Fruit fly (Drosophila melanogaster): Measurements from ENCODE around the gene CG5274.

The CG5274 gene

dm6 chr3L:20405971-20406948, 21.2 kb downstream of the CG5274 start (continued):
- TF ChIP-seq CG14014 (GFP tag; IDR thresholded peaks at IDR 0.05) (0 out of 2 replicates have a peak, but pooled peaks have one; percentile 31), Dbx (GFP tag; IDR thresholded peaks at IDR 0.05) (no peak), CG10147 (GFP tag; optimal IDR thresholded peaks at IDR 0.05) (no peak), unc-4 (GFP tag; IDR thresholded peaks at IDR 0.05; ENCODE audit: partially characterized antibody) (no peak), Trl (optimal IDR thresholded peaks at IDR 0.05) (no peak), Trl (GFP tag; optimal IDR thresholded peaks at IDR 0.05) (no peak), CrebB (tag; optimal IDR thresholded peaks at IDR 0.05) (peak; percentile 60), CG16813 (GFP tag; IDR thresholded peaks at IDR 0.05; ENCODE audit: partially characterized antibody) (no peak), z (GFP tag; IDR thresholded peaks at IDR 0.05) (no peak), disco-r (GFP tag; optimal IDR thresholded peaks at IDR 0.05) (no peak), unpg (GFP tag; optimal IDR thresholded peaks at IDR 0.05) (peak; percentile 45), mam (GFP tag; optimal IDR thresholded peaks at IDR 0.05) (no peak), Ada2b (GFP tag; IDR thresholded peaks at IDR 0.05) (no peak), CG31441 (GFP tag; IDR thresholded peaks at IDR 0.05) (no peak), Hmr (GFP tag; optimal IDR thresholded peaks at IDR 0.05) (peak; percentile 49), sim (GFP tag; IDR thresholded peaks at IDR 0.05) (no peak), CG12104 (GFP tag; optimal IDR thresholded peaks at IDR 0.05) (peak; percentile 9), D19B (GFP tag; optimal IDR thresholded peaks at IDR 0.05) (no peak), yki (optimal IDR thresholded peaks at IDR 0.05) (no peak), nom (GFP tag; optimal IDR thresholded peaks at IDR 0.05) (no peak), dpn (GFP tag; optimal IDR thresholded peaks at IDR 0.05) (no peak), da (GFP tag; optimal IDR thresholded peaks at IDR 0.05) (no peak), oc (tag; optimal IDR thresholded peaks at IDR 0.05) (no peak), NfI (GFP tag; optimal IDR thresholded peaks at IDR 0.05) (peak; percentile 44), Antp (GFP tag; optimal IDR thresholded peaks at IDR 0.05) (no peak), twi (tag; optimal IDR thresholded peaks at IDR 0.05) (peak; percentile 65), wek (GFP tag; optimal IDR thresholded peaks at IDR 0.05) (peak; percentile 41), Taf1 (GFP tag; IDR thresholded peaks at IDR 0.05) (no peak), croc (GFP tag; conservative IDR thresholded peaks at IDR 0.05) (no peak), dm (GFP tag; optimal IDR thresholded peaks at IDR 0.05) (no peak), Bteb2 (GFP tag; optimal IDR thresholded peaks at IDR 0.05) (no peak), ap (GFP tag; IDR thresholded peaks at IDR 0.05) (no peak), CG7357 (GFP tag; IDR thresholded peaks at IDR 0.05) (no peak), CG8089 (GFP tag; optimal IDR thresholded peaks at IDR 0.05) (no peak), CG34422 (GFP tag; IDR thresholded peaks at IDR 0.05) (no peak), CG13894 (tag; optimal IDR thresholded peaks at IDR 0.05) (no peak), CG2875 (GFP tag; optimal IDR thresholded peaks at IDR 0.05) (peak; percentile 22), pfk (GFP tag; optimal IDR thresholded peaks at IDR 0.05) (no peak), CG12219 (GFP tag; optimal IDR thresholded peaks at IDR 0.05) (peak; percentile 37), CG3163 (GFP tag; optimal IDR thresholded peaks at IDR 0.05) (no peak), Awh (GFP tag; IDR thresholded peaks at IDR 0.05) (no peak), Ets65A (GFP tag) (no peak), D19A (tag; optimal IDR thresholded peaks at IDR 0.05) (no peak), bigmax (GFP tag; optimal IDR thresholded peaks at IDR 0.05) (no peak), NC2α (GFP tag; optimal IDR thresholded peaks at IDR 0.05) (no peak), CG7786 (GFP tag; optimal IDR thresholded peaks at IDR 0.05) (no peak), shn (GFP tag; optimal IDR thresholded peaks at IDR 0.05) (no peak), CG17385 (GFP tag; optimal IDR thresholded peaks at IDR 0.05) (peak; percentile 45), CG7556 (GFP tag; optimal IDR thresholded peaks at IDR 0.05) (no peak), CG34224 (GFP tag; IDR thresholded peaks at IDR 0.05; ENCODE audit: partially characterized antibody) (no peak)

Data from whole organism, embryonic.